Worm (Caenorhabditis elegans) whole organism, midembryonic: ENCODE measurements around the gene C04G2.10.

Source experiments
- T22C8.4 ChIP-seq: fragments of 200-800 bp; sonication (Bioruptor generic); IDR thresholded peaks from 2 replicates; pipeline ENCODE4 v1.3.6; 2022; ENCODE audit warnings: missing genetic modification characterization, missing compliant biosample characterization
- cog-1 ChIP-seq: sonication (generic microtip); optimal IDR thresholded peaks from 2 replicates; lab custom pipeline; 2016; ENCODE audit warnings: missing genetic modification characterization, missing compliant biosample characterization
- flt-1 ChIP-seq: fragments of 200-800 bp; sonication (Bioruptor generic); IDR thresholded peaks from 2 replicates; pipeline ENCODE4 v1.3.6; 2022; ENCODE audit warnings: missing genetic modification characterization, missing compliant biosample characterization
- klf-2 ChIP-seq: fragments of 200-800 bp; sonication (Bioruptor generic); conservative IDR thresholded peaks from 2 replicates; pipeline ENCODE4 v1.3.6; 2022; ENCODE audit warnings: missing genetic modification reagents, missing genetic modification characterization, missing compliant biosample characterization
- med-1 ChIP-seq: sonication (generic microtip); optimal IDR thresholded peaks from 2 replicates; lab custom pipeline; 2017; ENCODE audit warnings: missing genetic modification characterization, mild to moderate bottlenecking, missing compliant biosample characterization, antibody characterized with exemption, missing genetic modification reagents; ENCODE audit not compliant: insufficient read depth
- ref-1 ChIP-seq: fragments of 200-800 bp; sonication (Bioruptor generic); conservative IDR thresholded peaks from 2 replicates; pipeline ENCODE4 v1.3.6; 2022; ENCODE audit warnings: missing genetic modification reagents, missing genetic modification characterization, missing compliant biosample characterization
- tab-1 ChIP-seq: fragments of 200-800 bp; sonication (Bioruptor generic); IDR thresholded peaks from 2 replicates; pipeline ENCODE4 v1.3.6; 2022; ENCODE audit warnings: missing genetic modification characterization, missing compliant biosample characterization
- ztf-23 ChIP-seq: fragments of 200-800 bp; sonication (Bioruptor generic); IDR thresholded peaks from 2 replicates; pipeline ENCODE4 v1.3.6; 2022; ENCODE audit warnings: missing genetic modification reagents, missing genetic modification characterization, missing compliant biosample characterization
- ztf-29 ChIP-seq: fragments of 200-800 bp; sonication (Bioruptor generic); IDR thresholded peaks from 2 replicates; pipeline ENCODE4 v1.3.6; 2022; ENCODE audit warnings: missing genetic modification reagents, missing genetic modification characterization, missing compliant biosample characterization

Gene C04G2.10

DNA sequence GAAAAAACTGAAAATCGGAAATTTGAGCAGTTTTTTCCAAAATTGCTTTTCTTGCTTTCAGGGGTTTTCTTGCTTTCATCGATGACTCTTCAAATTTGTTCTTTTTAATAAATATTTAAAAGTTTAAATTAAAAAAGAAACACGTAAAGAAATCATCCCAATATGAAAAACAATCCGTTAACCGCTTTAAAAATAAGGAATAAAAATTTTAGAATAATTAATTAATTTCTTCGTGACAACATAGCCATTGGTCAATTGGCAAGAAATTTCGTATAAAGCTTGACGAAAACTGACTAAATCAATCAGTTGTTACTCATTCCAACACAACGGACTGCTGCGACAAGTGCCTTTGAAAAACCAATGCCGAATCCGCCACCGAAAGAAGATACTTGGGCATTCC, 2.7 kb upstream of the C04G2.10 start, which contains the start of gene nsph-3.2:
TSS of gene nsph-3.2 (plus strand) at position 301 of the 400 bp plus-strand sequence.
- TF ChIP-seq ref-1 (GFP tag; lab: Robert Waterston, UW), result no peak

DNA sequence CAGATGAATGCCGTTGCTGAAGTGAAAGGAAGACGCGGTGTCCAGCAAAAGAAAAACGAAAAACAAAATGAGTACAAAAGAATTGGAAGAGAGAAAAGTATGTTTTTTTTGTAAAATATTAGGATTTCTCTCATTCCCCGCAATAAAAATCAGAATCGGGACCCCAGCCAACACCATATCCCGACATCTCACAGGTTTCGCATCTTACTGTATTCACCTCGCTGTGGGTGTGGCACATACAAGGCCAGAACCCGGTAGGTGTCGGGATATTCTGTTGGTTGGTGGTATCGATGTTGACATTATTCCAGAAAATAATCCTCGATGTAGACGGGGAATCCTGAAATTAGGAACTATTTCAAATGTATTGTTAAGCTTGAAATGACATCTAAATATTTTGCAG, 1.5 kb downstream of the C04G2.10 start:
- TF ChIP-seq ref-1 (GFP tag; lab: Robert Waterston, UW) (no peak), klf-2 (no peak)

DNA sequence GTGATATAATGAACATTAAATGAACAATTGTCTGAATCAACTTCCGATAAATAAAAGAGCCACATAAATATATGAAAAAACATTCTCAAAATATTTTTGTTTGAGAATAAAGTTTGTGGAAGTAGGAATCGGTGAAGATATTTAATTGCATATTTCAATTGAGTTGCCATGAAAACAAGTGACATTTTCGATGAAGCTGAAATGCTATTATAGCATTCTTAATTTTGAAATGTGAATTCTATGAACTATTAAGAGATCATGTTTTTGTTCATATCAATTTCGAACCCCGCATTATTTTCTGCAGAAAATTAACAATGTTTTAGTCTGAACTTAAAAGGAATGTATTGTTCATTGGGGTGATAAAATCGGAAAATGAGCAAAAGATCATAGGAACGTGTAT, 7.0 kb downstream of the C04G2.10 start, which contains the start of gene irld-21:
TSS of gene irld-21 (minus strand) at position 101 of the 400 bp plus-strand sequence.
- TF ChIP-seq T22C8.4 (no peak), tab-1 (GFP tag; lab: Robert Waterston, UW) (no peak), ztf-29 (GFP tag; lab: Robert Waterston, UW) (no peak), med-1 (GFP tag; lab: Kevin White, UChicago) (no peak), ref-1 (GFP tag; lab: Robert Waterston, UW) (no peak), ztf-23 (GFP tag; lab: Robert Waterston, UW) (no peak), flt-1 (no peak)

DNA sequence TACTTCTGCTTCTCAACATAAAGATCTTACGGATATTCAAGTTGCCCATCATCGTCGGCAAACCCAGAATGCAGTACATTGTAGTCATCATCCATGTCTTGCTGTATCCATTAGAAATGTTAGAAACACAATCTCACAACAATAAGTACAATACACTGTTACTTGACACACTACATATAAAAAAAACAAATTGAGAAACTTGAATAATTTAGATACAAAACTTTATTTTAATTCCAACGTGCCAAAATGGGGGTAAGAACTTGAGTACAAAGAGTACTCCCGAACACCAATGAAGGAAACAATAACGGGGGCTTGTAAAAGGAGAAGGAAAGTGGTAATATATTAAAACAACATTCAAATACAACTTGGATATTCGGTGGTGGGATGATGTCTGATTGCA, 11.3 kb downstream of the C04G2.10 start, which contains the start of gene ctf-18:
TSS of gene ctf-18 (minus strand) at position 101 of the 400 bp plus-strand sequence.
- TF ChIP-seq med-1 (GFP tag; lab: Kevin White, UChicago), result no peak
- TF ChIP-seq ref-1 (GFP tag; lab: Robert Waterston, UW), result no peak
- no peak for TF ChIP-seq ztf-29 (GFP tag; lab: Robert Waterston, UW)
- no peak for TF ChIP-seq cog-1 (tag; lab: Kevin White, UChicago)
- TF ChIP-seq klf-2, result no peak
- no peak for TF ChIP-seq tab-1 (GFP tag; lab: Robert Waterston, UW)

DNA sequence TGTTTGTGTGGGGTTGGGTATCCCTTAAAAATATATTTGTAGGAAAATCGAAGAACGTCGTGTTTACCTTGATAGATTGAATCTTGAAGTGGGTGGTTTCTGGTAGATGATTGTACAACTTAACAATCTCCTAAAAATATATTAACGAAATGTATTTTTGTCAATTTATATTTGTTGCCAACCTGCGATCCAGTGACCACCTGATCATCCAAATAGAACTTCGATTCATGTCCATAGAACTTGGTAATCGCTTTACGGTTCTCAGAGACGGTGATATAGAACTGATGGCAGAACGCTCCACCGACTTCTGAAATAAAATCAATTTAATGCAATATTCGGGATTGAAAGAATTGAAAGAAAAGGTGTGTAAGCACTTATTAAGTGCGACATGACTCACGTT, 13.2 kb downstream of the C04G2.10 start:
- TF ChIP-seq ztf-23 (GFP tag; lab: Robert Waterston, UW), result no peak
- no peak for TF ChIP-seq cog-1 (tag; lab: Kevin White, UChicago)
- TF ChIP-seq med-1 (GFP tag; lab: Kevin White, UChicago), result no peak

DNA sequence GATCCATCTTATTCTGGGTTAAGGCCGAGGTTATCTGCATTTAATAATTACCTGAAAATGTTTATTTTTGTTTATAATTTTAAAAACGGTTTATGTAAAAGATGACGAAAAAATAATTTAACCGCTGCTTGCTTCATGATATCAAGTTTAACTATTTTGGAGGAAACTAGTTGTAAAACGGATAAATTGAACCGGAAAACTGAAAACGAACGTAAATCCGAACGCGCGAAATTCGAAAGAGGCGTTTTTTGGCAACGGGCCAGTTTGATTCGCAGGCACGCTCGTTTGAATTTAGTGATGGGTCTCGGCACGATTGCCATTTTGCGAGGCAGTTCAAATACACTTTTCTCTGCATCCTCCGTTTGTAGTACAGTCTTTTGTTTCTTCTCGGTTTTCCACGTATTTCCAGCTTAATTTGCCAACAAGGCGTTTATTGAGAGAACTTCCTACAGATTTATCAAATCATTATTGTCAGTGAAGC, 13.7 kb downstream of the C04G2.10 start, which contains the start of the genes gtbp-1 and K08F4.3:
TSS of gene gtbp-1 (minus strand) at position 51 of the 481 bp plus-strand sequence.
TSS of gene K08F4.3 (plus strand) at position 352 of the 481 bp plus-strand sequence.
- TF ChIP-seq med-1 (GFP tag; lab: Kevin White, UChicago) (no peak), ztf-23 (GFP tag; lab: Robert Waterston, UW) (peak; percentile 50; the same call in 1 of the 2 replicates), tab-1 (GFP tag; lab: Robert Waterston, UW) (no peak)

DNA sequence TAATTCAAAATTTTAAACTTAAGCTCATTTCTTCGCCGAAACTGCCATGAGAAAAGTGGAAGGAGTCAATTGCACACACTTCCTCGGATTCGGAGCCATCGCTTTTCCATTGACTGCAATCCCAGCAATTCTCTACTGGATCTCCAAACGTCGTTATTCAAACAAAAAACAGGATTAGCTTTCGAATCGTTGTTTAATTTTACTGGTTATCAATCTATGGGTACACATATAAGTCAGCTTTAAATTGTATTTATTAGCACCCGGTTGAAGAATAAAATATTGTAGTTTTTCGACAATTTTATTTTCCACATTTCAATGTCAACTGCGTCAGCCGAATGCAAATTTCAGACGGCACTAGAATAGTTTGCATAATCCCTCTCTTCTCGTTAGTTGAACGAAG, 14.7 kb downstream of the C04G2.10 start, which contains the start of gene glt-3:
TSS of gene glt-3 (plus strand) at position 301 of the 400 bp plus-strand sequence.
- no peak for TF ChIP-seq cog-1 (tag; lab: Kevin White, UChicago)
- no peak for TF ChIP-seq klf-2
- no peak for TF ChIP-seq tab-1 (GFP tag; lab: Robert Waterston, UW)
- no peak for TF ChIP-seq T22C8.4
- no peak for TF ChIP-seq ztf-23 (GFP tag; lab: Robert Waterston, UW)
- no peak for TF ChIP-seq flt-1
- TF ChIP-seq ref-1 (GFP tag; lab: Robert Waterston, UW), result no peak
- TF ChIP-seq med-1 (GFP tag; lab: Kevin White, UChicago), result no peak
- TF ChIP-seq ztf-29 (GFP tag; lab: Robert Waterston, UW), result no peak

DNA sequence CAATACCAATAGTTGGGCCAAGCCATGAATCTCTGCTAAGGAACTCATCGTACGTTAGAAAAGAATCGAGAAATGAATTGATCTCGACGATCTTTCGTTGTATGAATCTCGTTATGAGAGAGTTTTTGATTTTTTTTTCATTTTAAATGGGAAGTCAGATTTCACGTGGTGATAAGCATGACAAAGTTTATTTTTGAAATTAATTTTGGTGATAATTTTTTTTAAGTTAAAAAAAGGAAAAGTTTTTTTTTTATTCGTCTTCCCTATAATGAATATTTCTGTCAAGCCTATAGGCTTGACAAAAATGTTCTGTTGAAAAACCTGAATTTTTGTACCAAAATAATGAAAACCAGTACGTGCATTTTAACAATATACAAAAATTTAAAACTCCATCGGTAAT, 20.6 kb downstream of the C04G2.10 start, which contains the start of gene K08F4.5:
TSS of gene K08F4.5 (minus strand) at position 101 of the 400 bp plus-strand sequence.
- no peak for TF ChIP-seq flt-1
- TF ChIP-seq klf-2, result no peak
- TF ChIP-seq ref-1 (GFP tag; lab: Robert Waterston, UW), result no peak
- no peak for TF ChIP-seq ztf-29 (GFP tag; lab: Robert Waterston, UW)
- TF ChIP-seq T22C8.4, result no peak
- TF ChIP-seq med-1 (GFP tag; lab: Kevin White, UChicago), result no peak
- TF ChIP-seq cog-1 (tag; lab: Kevin White, UChicago), result no peak
- no peak for TF ChIP-seq tab-1 (GFP tag; lab: Robert Waterston, UW)
- TF ChIP-seq ztf-23 (GFP tag; lab: Robert Waterston, UW), result no peak

DNA sequence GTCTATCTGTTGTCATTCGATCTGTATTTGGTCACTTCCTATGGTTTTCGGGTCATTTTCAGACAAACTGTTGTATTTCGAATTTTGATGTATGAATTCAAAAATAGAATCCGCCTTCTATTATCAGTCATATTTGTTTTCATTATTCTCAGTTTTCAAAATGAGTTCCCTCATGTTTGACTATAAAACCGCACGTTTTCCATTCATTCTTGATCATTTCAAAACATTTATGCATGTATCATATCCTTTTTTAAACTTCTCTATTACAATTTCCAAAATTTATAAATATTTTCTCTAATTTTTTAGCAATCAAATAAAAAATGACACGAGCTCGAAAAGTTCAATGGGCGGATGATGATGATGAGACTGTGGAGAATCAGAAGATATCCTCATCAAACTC, 22.6 kb downstream of the C04G2.10 start, which contains the start of gene K08F4.12:
TSS of gene K08F4.12 (plus strand) at position 301 of the 400 bp plus-strand sequence.
- TF ChIP-seq cog-1 (tag; lab: Kevin White, UChicago) (no peak), ref-1 (GFP tag; lab: Robert Waterston, UW) (no peak), ztf-23 (GFP tag; lab: Robert Waterston, UW) (no peak), T22C8.4 (no peak), med-1 (GFP tag; lab: Kevin White, UChicago) (no peak), flt-1 (no peak)

DNA sequence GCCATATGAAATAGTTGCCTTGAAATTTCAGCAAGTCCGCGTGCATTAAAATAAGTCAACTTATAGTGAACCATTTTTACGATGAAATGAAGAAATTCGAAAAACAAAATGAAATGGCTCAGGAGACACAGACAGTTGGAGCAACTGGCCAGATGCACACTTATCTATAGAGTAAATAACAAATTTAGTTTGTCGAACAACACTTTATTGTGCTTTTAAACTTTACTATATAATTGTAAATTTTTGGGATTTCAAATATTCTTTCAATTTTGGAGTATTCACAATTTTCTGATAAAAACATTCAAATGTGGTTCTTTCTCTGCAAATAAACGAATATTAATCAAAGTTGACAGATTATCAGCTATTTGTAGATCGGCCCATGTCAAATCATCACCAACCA, 24.9 kb downstream of the C04G2.10 start, which contains the start of gene gst-3:
TSS of gene gst-3 (minus strand) at position 101 of the 400 bp plus-strand sequence.
- no peak for TF ChIP-seq flt-1
- no peak for TF ChIP-seq T22C8.4
- TF ChIP-seq cog-1 (tag; lab: Kevin White, UChicago), result no peak
- no peak for TF ChIP-seq ref-1 (GFP tag; lab: Robert Waterston, UW)
